Fruit fly (Drosophila melanogaster) whole organism, embryonic: Measurements from ENCODE around the gene CG12182.
A peak's percentile ranks its signal among the peaks of the same experiment; 100 is the strongest.

Experiments used
- Atf-2 ChIP-seq: fragments of 200-800 bp; sonication (Bioruptor generic); optimal IDR thresholded peaks from 2 replicates; lab custom pipeline; 2016; ENCODE audit warnings: missing biosample characterization, missing genetic modification characterization
- CG12299 ChIP-seq: fragments of 200-800 bp; sonication (Bioruptor generic); optimal IDR thresholded peaks from 2 replicates; lab custom pipeline; 2018; ENCODE audit warnings: missing biosample characterization, mild to moderate bottlenecking, missing genetic modification characterization
- CG15696 ChIP-seq: fragments of 200-800 bp; sonication (Bioruptor generic); optimal IDR thresholded peaks from 2 replicates; lab custom pipeline; 2019; ENCODE audit warnings: missing biosample characterization, mild to moderate bottlenecking, missing genetic modification characterization, moderate library complexity
- CG16813 ChIP-seq: fragments of 200-800 bp; sonication (Bioruptor generic); IDR thresholded peaks from 3 replicates; pipeline ENCODE4 v1.3.6; 2022; ENCODE audit warnings: missing biosample characterization, missing genetic modification characterization; ENCODE audit not compliant: partially characterized antibody
- CG17612 ChIP-seq: fragments of 200-800 bp; sonication (Bioruptor generic); IDR thresholded peaks from 2 replicates; pipeline ENCODE4 v1.3.6; 2022; ENCODE audit warnings: missing biosample characterization, missing genetic modification characterization
- CG18011 ChIP-seq: fragments of 200-800 bp; sonication (Bioruptor generic); optimal IDR thresholded peaks from 2 replicates; lab custom pipeline; 2017; ENCODE audit warnings: missing biosample characterization, missing genetic modification characterization, mild to moderate bottlenecking, moderate library complexity, missing genotype
- CG18476 ChIP-seq: fragments of 200-800 bp; sonication (Bioruptor generic); optimal IDR thresholded peaks from 2 replicates; lab custom pipeline; 2016; ENCODE audit warnings: missing biosample characterization, mild to moderate bottlenecking, missing genetic modification characterization
- CG2120 ChIP-seq: fragments of 200-800 bp; sonication (Bioruptor generic); optimal IDR thresholded peaks from 3 replicates; lab custom pipeline; 2016; ENCODE audit warnings: missing biosample characterization, missing genetic modification characterization
- CG2202 ChIP-seq: fragments of 200-800 bp; sonication (Bioruptor generic); optimal IDR thresholded peaks from 2 replicates; lab custom pipeline; 2018; ENCODE audit warnings: missing biosample characterization, mild to moderate bottlenecking, missing genetic modification characterization
- CG42726 ChIP-seq: fragments of 200-800 bp; sonication (Bioruptor generic); IDR thresholded peaks from 2 replicates; pipeline ENCODE4 v1.3.6; 2022; ENCODE audit warnings: missing biosample characterization, missing genetic modification characterization; ENCODE audit not compliant: partially characterized antibody
- CG4282 ChIP-seq: fragments of 200-800 bp; sonication (Bioruptor generic); optimal IDR thresholded peaks from 2 replicates; lab custom pipeline; 2016; ENCODE audit warnings: missing biosample characterization, missing genetic modification characterization
- CG4707 ChIP-seq: fragments of 200-800 bp; sonication (Bioruptor generic); optimal IDR thresholded peaks from 2 replicates; lab custom pipeline; 2018; ENCODE audit warnings: missing biosample characterization, mild to moderate bottlenecking, missing genetic modification characterization, moderate library complexity
- CG4820 ChIP-seq: fragments of 200-800 bp; sonication (Bioruptor generic); optimal IDR thresholded peaks from 3 replicates; lab custom pipeline; 2016; ENCODE audit warnings: missing biosample characterization, missing genetic modification characterization
- CG6175 ChIP-seq: fragments of 200-800 bp; sonication (Bioruptor generic); IDR thresholded peaks from 3 replicates; pipeline ENCODE4 v1.3.6; 2022; ENCODE audit warnings: missing biosample characterization, missing genetic modification characterization
- CG6689 ChIP-seq: fragments of 200-800 bp; sonication (Bioruptor generic); IDR thresholded peaks from 2 replicates; pipeline ENCODE4 v1.3.6; 2022; ENCODE audit warnings: missing biosample characterization, missing genetic modification characterization
- CG8359 ChIP-seq: fragments of 200-800 bp; sonication (Bioruptor generic); optimal IDR thresholded peaks from 2 replicates; lab custom pipeline; 2017; ENCODE audit warnings: missing biosample characterization, mild to moderate bottlenecking, missing genetic modification characterization, borderline replicate concordance
- CG9437 ChIP-seq: fragments of 200-800 bp; sonication (Bioruptor generic); optimal IDR thresholded peaks from 2 replicates; lab custom pipeline; 2018; ENCODE audit warnings: missing biosample characterization, mild to moderate bottlenecking, missing genetic modification characterization
- Deaf1 ChIP-seq: fragments of 200-800 bp; optimal IDR thresholded peaks from 3 replicates; lab custom pipeline; 2019; ENCODE audit warnings: missing biosample characterization, mild to moderate bottlenecking, missing genetic modification characterization, moderate library complexity
- Eip74EF ChIP-seq, 2 experiments: fragments of 200-800 bp in 1 of 2; fragments of >200 bp in 1 of 2; sonication (Bioruptor generic) in 1 of 2; optimal IDR thresholded peaks; 2 replicates each; lab custom pipeline; 2017 to 2019; ENCODE audit warnings: missing biosample characterization in 2 of 2, missing genetic modification characterization in 2 of 2, mild to moderate bottlenecking in 1 of 2, moderate library complexity in 1 of 2
- HmgD ChIP-seq: fragments of 200-800 bp; sonication (Bioruptor generic); optimal IDR thresholded peaks from 3 replicates; lab custom pipeline; 2016; ENCODE audit warnings: missing biosample characterization, missing genetic modification characterization
- Med ChIP-seq: fragments of 200-800 bp; sonication (Bioruptor generic); peaks from one replicate; lab custom pipeline; 2016; ENCODE audit warnings: missing biosample characterization, missing genetic modification characterization, mild to moderate bottlenecking, inconsistent platforms, moderate library complexity
- Myb ChIP-seq: fragments of 200-800 bp; sonication (Bioruptor generic); optimal IDR thresholded peaks from 2 replicates; lab custom pipeline; 2016; ENCODE audit warnings: missing biosample characterization, missing genetic modification characterization
- NfI ChIP-seq: fragments of 200-800 bp; sonication (Bioruptor generic); optimal IDR thresholded peaks from 3 replicates; lab custom pipeline; 2018; ENCODE audit warnings: missing biosample characterization, mild to moderate bottlenecking, missing genetic modification characterization, moderate library complexity
- Rx ChIP-seq: fragments of 200-800 bp; sonication (Bioruptor generic); IDR thresholded peaks from 2 replicates; pipeline ENCODE4 v1.3.6; 2022; ENCODE audit warnings: missing biosample characterization, missing genetic modification characterization
- Scr ChIP-seq: fragments of 200-800 bp; sonication (Bioruptor generic); IDR thresholded peaks from 2 replicates; pipeline ENCODE4 v1.3.6; 2022; ENCODE audit warnings: missing biosample characterization, missing genetic modification characterization; ENCODE audit not compliant: partially characterized antibody
- Sry-δ ChIP-seq: fragments of 200-800 bp; sonication (Bioruptor generic); optimal IDR thresholded peaks from 2 replicates; lab custom pipeline; 2016; ENCODE audit warnings: missing biosample characterization, missing genetic modification characterization
- Stat92E ChIP-seq, 3 experiments: fragments of >200 bp in 2 of 3; fragments of 200-800 bp in 1 of 3; sonication (Bioruptor generic) in 1 of 3; optimal IDR thresholded peaks; 2 replicates each; lab custom pipeline; 2017 to 2019; ENCODE audit warnings: missing biosample characterization in 3 of 3, missing genetic modification characterization in 3 of 3, mild to moderate bottlenecking in 1 of 3, moderate library complexity in 1 of 3
- Xrp1 ChIP-seq: fragments of 200-800 bp; sonication (Bioruptor generic); IDR thresholded peaks from 2 replicates; pipeline ENCODE4 v1.3.6; 2022; ENCODE audit warnings: missing biosample characterization, missing genetic modification characterization
- chif ChIP-seq, 2 experiments: fragments of 200-800 bp; sonication (Bioruptor generic); optimal IDR thresholded peaks; 3 replicates each; lab custom pipeline; 2016; ENCODE audit warnings: missing biosample characterization in 2 of 2, missing genetic modification characterization in 2 of 2
- chinmo ChIP-seq: fragments of 200-800 bp; sonication (Bioruptor generic); IDR thresholded peaks from 4 replicates; pipeline ENCODE4 v1.3.6; 2022; ENCODE audit warnings: missing biosample characterization, missing genetic modification characterization; ENCODE audit not compliant: partially characterized antibody
- croc ChIP-seq: fragments of 200-800 bp; sonication (Bioruptor generic); conservative IDR thresholded peaks from 3 replicates; pipeline ENCODE4 v1.3.6; 2022; ENCODE audit warnings: missing biosample characterization, missing genetic modification characterization
- dm ChIP-seq: fragments of 200-800 bp; sonication (Bioruptor generic); optimal IDR thresholded peaks from 3 replicates; lab custom pipeline; 2016; ENCODE audit warnings: missing biosample characterization, missing genetic modification characterization
- ems ChIP-seq: fragments of 200-800 bp; sonication (Bioruptor generic); optimal IDR thresholded peaks from 3 replicates; lab custom pipeline; 2016; ENCODE audit warnings: missing biosample characterization, missing genetic modification characterization
- esg ChIP-seq: fragments of 200-800 bp; sonication (Bioruptor generic); conservative IDR thresholded peaks from 2 replicates; pipeline ENCODE4 v1.3.6; 2022; ENCODE audit warnings: missing biosample characterization, missing genetic modification characterization
- gcm ChIP-seq: fragments of 200-800 bp; sonication (Bioruptor generic); optimal IDR thresholded peaks from 2 replicates; lab custom pipeline; 2019; ENCODE audit warnings: missing biosample characterization, mild to moderate bottlenecking, missing genetic modification characterization, moderate library complexity
- gfzf ChIP-seq: fragments of 200-800 bp; sonication (Bioruptor generic); optimal IDR thresholded peaks from 2 replicates; lab custom pipeline; 2016; ENCODE audit warnings: missing biosample characterization, mild to moderate bottlenecking, missing genetic modification characterization, moderate library complexity
- kah ChIP-seq: fragments of 200-800 bp; sonication (Bioruptor generic); optimal IDR thresholded peaks from 2 replicates; lab custom pipeline; 2018; ENCODE audit warnings: missing biosample characterization, mild to moderate bottlenecking, missing genetic modification characterization
- mld ChIP-seq: fragments of 200-800 bp; sonication (Bioruptor generic); IDR thresholded peaks from 3 replicates; pipeline ENCODE4 v1.3.6; 2022; ENCODE audit warnings: missing biosample characterization, missing genetic modification characterization; ENCODE audit not compliant: partially characterized antibody
- nerfin-1 ChIP-seq: fragments of 200-800 bp; sonication (Bioruptor generic); optimal IDR thresholded peaks from 3 replicates; lab custom pipeline; 2019; ENCODE audit warnings: missing biosample characterization, mild to moderate bottlenecking, missing genetic modification characterization, moderate library complexity
- pita ChIP-seq: fragments of 200-800 bp; sonication (Bioruptor generic); optimal IDR thresholded peaks from 2 replicates; lab custom pipeline; 2017; ENCODE audit warnings: missing biosample characterization, mild to moderate bottlenecking, missing genetic modification characterization
- shn ChIP-seq: fragments of 200-800 bp; sonication (Bioruptor generic); optimal IDR thresholded peaks from 3 replicates; lab custom pipeline; 2016; ENCODE audit warnings: missing biosample characterization, missing genetic modification characterization
- sima ChIP-seq: fragments of 200-800 bp; sonication (Bioruptor generic); optimal IDR thresholded peaks from 2 replicates; lab custom pipeline; 2016; ENCODE audit warnings: missing biosample characterization, missing genetic modification characterization
- sob ChIP-seq: fragments of 200-800 bp; sonication (Bioruptor generic); IDR thresholded peaks from 2 replicates; pipeline ENCODE4 v1.3.6; 2022; ENCODE audit warnings: missing biosample characterization, missing genetic modification characterization
- stc ChIP-seq: fragments of 200-800 bp; sonication (Bioruptor generic); IDR thresholded peaks from 2 replicates; pipeline ENCODE4 v1.3.6; 2022; ENCODE audit warnings: missing biosample characterization, missing genetic modification characterization
- stwl ChIP-seq: fragments of 200-800 bp; sonication (Bioruptor generic); optimal IDR thresholded peaks from 3 replicates; lab custom pipeline; 2018; ENCODE audit warnings: missing biosample characterization, mild to moderate bottlenecking, missing genetic modification characterization, moderate library complexity
- trh ChIP-seq: fragments of 200-800 bp; sonication (Bioruptor generic); optimal IDR thresholded peaks from 2 replicates; lab custom pipeline; 2016; ENCODE audit warnings: missing biosample characterization, missing genetic modification characterization
- tup ChIP-seq: fragments of 200-800 bp; sonication (Bioruptor generic); optimal IDR thresholded peaks from 2 replicates; lab custom pipeline; 2016; ENCODE audit warnings: missing biosample characterization, mild to moderate bottlenecking, missing genetic modification characterization, moderate library complexity
- unc-4 ChIP-seq: fragments of 200-800 bp; sonication (Bioruptor generic); IDR thresholded peaks from 2 replicates; pipeline ENCODE4 v1.3.6; 2022; ENCODE audit warnings: missing biosample characterization, missing genetic modification characterization; ENCODE audit not compliant: partially characterized antibody
- zfh1 ChIP-seq: fragments of 200-800 bp; sonication (Bioruptor generic); IDR thresholded peaks from 3 replicates; pipeline ENCODE4 v1.3.6; 2022; ENCODE audit warnings: missing biosample characterization, missing genetic modification characterization

The CG12182 gene

dm6 chr3L:2579557-2580224 lies 19.7 kb downstream of the CG12182 start (continued):
- TF ChIP-seq kah (GFP tag; lab: Kevin White, UChicago) (no peak), sima (no peak), CG8359 (GFP tag; lab: Kevin White, UChicago) (no peak), HmgD (GFP tag; lab: Kevin White, UChicago) (no peak), CG17612 (GFP tag; lab: Robert Waterston, UW) (no peak), zfh1 (GFP tag; lab: Robert Waterston, UW) (no peak), gfzf (GFP tag; lab: Kevin White, UChicago) (no peak), unc-4 (peak; percentile 47), esg (GFP tag; lab: Robert Waterston, UW) (no peak), tup (GFP tag; lab: Kevin White, UChicago) (no peak), CG4707 (no peak), CG18011 (no peak), CG4282 (no peak), ems (GFP tag; lab: Kevin White, UChicago) (no peak), CG9437 (GFP tag; lab: Kevin White, UChicago) (no peak), CG2202 (no peak), chif (GFP tag; optimal IDR thresholded peaks at IDR 0.05; lab: Kevin White, UChicago) (no peak), Atf-2 (GFP tag; lab: Kevin White, UChicago) (no peak), nerfin-1 (tag; lab: Kevin White, UChicago) (no peak), CG16813 (GFP tag; lab: Robert Waterston, UW) (peak; percentile 69), CG18476 (GFP tag; lab: Kevin White, UChicago) (no peak), Deaf1 (tag; lab: Kevin White, UChicago) (no peak), Xrp1 (GFP tag; lab: Robert Waterston, UW) (no peak), NfI (GFP tag; lab: Kevin White, UChicago) (no peak), sob (GFP tag; lab: Robert Waterston, UW) (no peak), CG42726 (GFP tag; lab: Robert Waterston, UW) (peak; percentile 55; the same call in 1 of the 2 replicates), Eip74EF (GFP tag; optimal IDR thresholded peaks at IDR 0.05; lab: Kevin White, UChicago) (no peak), CG15696 (tag; lab: Kevin White, UChicago) (no peak), gcm (GFP tag; lab: Kevin White, UChicago) (no peak), dm (GFP tag; lab: Kevin White, UChicago) (no peak), Sry-δ (GFP tag; lab: Kevin White, UChicago) (no peak), Med (GFP tag; lab: Kevin White, UChicago) (peak; percentile 43), Scr (GFP tag; lab: Robert Waterston, UW) (peak; percentile 71), shn (GFP tag; lab: Kevin White, UChicago) (no peak), CG12299 (no peak), Myb (GFP tag; lab: Kevin White, UChicago) (no peak), Rx (no peak), CG2120 (GFP tag; lab: Kevin White, UChicago) (no peak), trh (GFP tag; lab: Kevin White, UChicago) (no peak), Stat92E (GFP tag; optimal IDR thresholded peaks at IDR 0.05; lab: Kevin White, UChicago) (no peak), croc (GFP tag; lab: Robert Waterston, UW) (no peak), stc (GFP tag; lab: Robert Waterston, UW) (no peak), stwl (no peak), chinmo (0 out of 4 replicates have a peak, but pooled peaks have one; percentile 27), CG6175 (GFP tag; lab: Robert Waterston, UW) (no peak), pita (GFP tag; lab: Kevin White, UChicago) (no peak), CG6689 (no peak), mld (GFP tag; lab: Robert Waterston, UW) (peak; percentile 83), CG4820 (no peak)
